Worm (Caenorhabditis elegans) whole organism, L3 larva: ENCODE measurements around the gene spe-6.

ENCODE experiments used
- jun-1 ChIP-seq: fragments of 150-350 bp; optimal IDR thresholded peaks from 2 replicates; lab custom pipeline; 2014; ENCODE audit warnings: missing biosample characterization, missing genetic modification reagents, missing genetic modification characterization
- lsy-12 ChIP-seq: sonication (generic microtip); optimal IDR thresholded peaks from 2 replicates; lab custom pipeline; 2016; ENCODE audit warnings: mild to moderate bottlenecking, missing genetic modification characterization, missing compliant biosample characterization
- unc-62 ChIP-seq: fragments of 150-350 bp; sonication (generic microtip); optimal IDR thresholded peaks from 4 replicates; lab custom pipeline; 2014; ENCODE audit warnings: missing biosample characterization, missing genetic modification reagents, missing genetic modification characterization

- TF ChIP-seq lsy-12 (tag; lab: Kevin White, UChicago) (no peak), unc-62 (GFP tag; lab: Kevin White, UChicago) (no peak), jun-1 (tag; lab: Kevin White, UChicago) (no peak)
Observed at ce11 chrIII:11510120-11510519, 4.8 kb downstream of the spe-6 start.
